Worm (Caenorhabditis elegans) whole organism, mixed stage, embryonic: ENCODE measurements around the gene C06E4.5.

Experiments used
- M03D4.4 ChIP-seq: sonication (generic microtip); optimal IDR thresholded peaks from 2 replicates; lab custom pipeline; 2017; ENCODE audit warnings: mild to moderate bottlenecking, missing genetic modification characterization, missing compliant biosample characterization
- ceh-83 ChIP-seq: fragments of 200-800 bp; sonication (Bioruptor generic); optimal IDR thresholded peaks from 2 replicates; lab custom pipeline; 2018; ENCODE audit warnings: mild to moderate bottlenecking, missing genetic modification characterization, missing compliant biosample characterization
- lsy-2 ChIP-seq: fragments of 150-350 bp; optimal IDR thresholded peaks from 2 replicates; lab custom pipeline; 2014; ENCODE audit warnings: missing biosample characterization, missing genetic modification characterization
- sem-2 ChIP-seq: fragments of 200-800 bp; sonication (Bioruptor generic); optimal IDR thresholded peaks from 2 replicates; lab custom pipeline; 2018; ENCODE audit warnings: mild to moderate bottlenecking, missing genetic modification characterization, missing compliant biosample characterization
- sptf-1 ChIP-seq: sonication (generic microtip); optimal IDR thresholded peaks from 2 replicates; lab custom pipeline; 2017; ENCODE audit warnings: mild to moderate bottlenecking, missing genetic modification characterization, moderate library complexity, missing compliant biosample characterization

ce11 chrIV:7243913-7244312, 10.9 kb upstream of the C06E4.5 start, which contains the start of gene afmd-1:
- TF ChIP-seq sem-2 (no peak), lsy-2 (tag; lab: Kevin White, UChicago) (no peak), M03D4.4 (tag; lab: Kevin White, UChicago) (no peak), ceh-83 (GFP tag; lab: Kevin White, UChicago) (no peak), sptf-1 (tag; lab: Kevin White, UChicago) (no peak)
